Worm (Caenorhabditis elegans) whole organism, L2 larva: Measurements from ENCODE around the gene C02D5.2.

Experiments
- alr-1 ChIP-seq: fragments of 150-350 bp; optimal IDR thresholded peaks from 2 replicates; lab custom pipeline; 2014; ENCODE audit warnings: missing biosample characterization, missing genetic modification characterization
- ama-1 ChIP-seq: fragments of 150-350 bp; optimal IDR thresholded peaks from 2 replicates; lab custom pipeline; 2018; ENCODE audit warnings: inconsistent platforms
- ceh-82 ChIP-seq: fragments of 150-350 bp; optimal IDR thresholded peaks from 2 replicates; lab custom pipeline; 2014; ENCODE audit warnings: missing biosample characterization, missing genetic modification characterization
- egl-27 ChIP-seq: sonication (generic microtip); optimal IDR thresholded peaks from 3 replicates; lab custom pipeline; 2017; ENCODE audit warnings: missing biosample characterization, missing genetic modification reagents, missing genetic modification characterization
- mdl-1 ChIP-seq, 2 experiments: fragments of 150-350 bp in 1 of 2; sonication (generic microtip) in 1 of 2; optimal IDR thresholded peaks; 2 replicates each; lab custom pipeline; 2017; ENCODE audit warnings: missing biosample characterization in 2 of 2, missing genetic modification characterization in 2 of 2
- nhr-6 ChIP-seq: fragments of 150-350 bp; optimal IDR thresholded peaks from 2 replicates; lab custom pipeline; 2014; ENCODE audit warnings: missing biosample characterization, missing genetic modification characterization
- ztf-11 ChIP-seq: sonication (generic microtip); optimal IDR thresholded peaks from 2 replicates; lab custom pipeline; 2017; ENCODE audit warnings: missing biosample characterization, missing genetic modification characterization

- TF ChIP-seq egl-27 (tag; lab: Kevin White, UChicago) (no peak), alr-1 (tag; lab: Kevin White, UChicago) (no peak), nhr-6 (no peak), ztf-11 (tag; lab: Kevin White, UChicago) (no peak), ama-1 (no peak), mdl-1 (tag; optimal IDR thresholded peaks at IDR 0.05; lab: Kevin White, UChicago) (no peak), ceh-82 (tag; lab: Kevin White, UChicago) (no peak)
These were observed 38.1 kb upstream of the C02D5.2 start for ce11 chrIII:8518990-8519389.
